Worm (Caenorhabditis elegans) whole organism, L3 larva: Measurements from ENCODE around the gene tsp-12.

Experiments used
- R02D3.7 ChIP-seq: fragments of 150-350 bp; optimal IDR thresholded peaks from 2 replicates; lab custom pipeline; 2014; ENCODE audit warnings: missing biosample characterization, missing genetic modification characterization
- ZK546.5 ChIP-seq: sonication (generic microtip); optimal IDR thresholded peaks from 2 replicates; lab custom pipeline; 2017; ENCODE audit warnings: missing biosample characterization, missing genetic modification characterization
- aly-2 ChIP-seq: fragments of 150-350 bp; optimal IDR thresholded peaks from 2 replicates; lab custom pipeline; 2014; ENCODE audit warnings: missing biosample characterization, missing genetic modification characterization
- ama-1 ChIP-seq: fragments of 150-350 bp; optimal IDR thresholded peaks from 2 replicates; lab custom pipeline; 2018
- ceh-82 ChIP-seq: fragments of 150-350 bp; optimal IDR thresholded peaks from 2 replicates; lab custom pipeline; 2014; ENCODE audit warnings: missing biosample characterization, missing genetic modification characterization
- ceh-9 ChIP-seq: sonication (generic microtip); optimal IDR thresholded peaks from 2 replicates; lab custom pipeline; 2018; ENCODE audit warnings: missing biosample characterization, missing genetic modification characterization
- daf-12 ChIP-seq: fragments of 150-350 bp; optimal IDR thresholded peaks from 2 replicates; lab custom pipeline; 2014; ENCODE audit warnings: missing biosample characterization, missing genetic modification reagents, missing genetic modification characterization
- egl-5 ChIP-seq: fragments of 150-350 bp; optimal IDR thresholded peaks from 2 replicates; lab custom pipeline; 2017; ENCODE audit warnings: missing biosample characterization, missing genetic modification reagents, missing genetic modification characterization, inconsistent platforms
- elt-1 ChIP-seq: fragments of 150-350 bp; optimal IDR thresholded peaks from 2 replicates; lab custom pipeline; 2014; ENCODE audit warnings: missing biosample characterization, missing genetic modification characterization
- elt-2 ChIP-seq: sonication (generic microtip); optimal IDR thresholded peaks from 2 replicates; lab custom pipeline; 2016; ENCODE audit warnings: missing genetic modification reagents, mild to moderate bottlenecking, missing genetic modification characterization, missing compliant biosample characterization
- elt-3 ChIP-seq, 3 experiments: fragments of 150-350 bp in 1 of 3; sonication (generic microtip) in 2 of 3; optimal IDR thresholded peaks; 2 replicates in 2 of 3; 4 replicates in 1 of 3; lab custom pipeline; 2014 to 2017; ENCODE audit warnings: missing biosample characterization in 3 of 3, missing genetic modification characterization in 3 of 3
- fkh-10 ChIP-seq: sonication (generic microtip); optimal IDR thresholded peaks from 2 replicates; lab custom pipeline; 2017; ENCODE audit warnings: missing biosample characterization, missing genetic modification reagents, missing genetic modification characterization
- fkh-2 ChIP-seq: fragments of 150-350 bp; optimal IDR thresholded peaks from 2 replicates; lab custom pipeline; 2014; ENCODE audit warnings: missing biosample characterization, missing genetic modification reagents, missing genetic modification characterization
- fos-1 ChIP-seq: fragments of 150-350 bp; optimal IDR thresholded peaks from 2 replicates; lab custom pipeline; 2014; ENCODE audit warnings: missing biosample characterization, missing genetic modification characterization
- hmg-11 ChIP-seq: sonication (generic microtip); optimal IDR thresholded peaks from 2 replicates; lab custom pipeline; 2016; ENCODE audit warnings: missing genetic modification characterization, missing compliant biosample characterization
- lin-15B ChIP-seq: fragments of 150-350 bp; optimal IDR thresholded peaks from 2 replicates; lab custom pipeline; 2014; ENCODE audit warnings: missing biosample characterization, missing genetic modification characterization
- lin-39 ChIP-seq: fragments of 150-350 bp; optimal IDR thresholded peaks from 2 replicates; lab custom pipeline; 2018; ENCODE audit warnings: missing biosample characterization, missing genetic modification reagents, missing genetic modification characterization
- lsy-12 ChIP-seq: sonication (generic microtip); optimal IDR thresholded peaks from 2 replicates; lab custom pipeline; 2016; ENCODE audit warnings: mild to moderate bottlenecking, missing genetic modification characterization, missing compliant biosample characterization
- mdl-1 ChIP-seq: fragments of 150-350 bp; optimal IDR thresholded peaks from 2 replicates; lab custom pipeline; 2014; ENCODE audit warnings: missing biosample characterization, missing genetic modification characterization
- nhr-11 ChIP-seq: fragments of 150-350 bp; optimal IDR thresholded peaks from 2 replicates; lab custom pipeline; 2014; ENCODE audit warnings: missing biosample characterization, missing genetic modification characterization
- nhr-23 ChIP-seq: fragments of 150-350 bp; optimal IDR thresholded peaks from 2 replicates; lab custom pipeline; 2014; ENCODE audit warnings: missing biosample characterization, missing genetic modification reagents, missing genetic modification characterization
- nhr-25 ChIP-seq: sonication (generic microtip); optimal IDR thresholded peaks from 2 replicates; lab custom pipeline; 2017; ENCODE audit warnings: missing biosample characterization, missing genetic modification characterization
- nhr-28 ChIP-seq: fragments of 150-350 bp; optimal IDR thresholded peaks from 2 replicates; lab custom pipeline; 2014; ENCODE audit warnings: missing biosample characterization, missing genetic modification characterization
- nhr-67 ChIP-seq: fragments of 150-350 bp; optimal IDR thresholded peaks from 2 replicates; lab custom pipeline; 2014; ENCODE audit warnings: missing biosample characterization, missing genetic modification characterization
- nhr-76 ChIP-seq: fragments of 150-350 bp; sonication (generic microtip); optimal IDR thresholded peaks from 5 replicates; lab custom pipeline; 2014; ENCODE audit warnings: missing biosample characterization, missing genetic modification characterization
- nhr-77 ChIP-seq: fragments of 150-350 bp; optimal IDR thresholded peaks from 2 replicates; lab custom pipeline; 2014; ENCODE audit warnings: missing biosample characterization, missing genetic modification characterization
- pha-4 ChIP-seq: fragments of 150-350 bp; optimal IDR thresholded peaks from 2 replicates; lab custom pipeline; 2014; ENCODE audit warnings: missing biosample characterization, missing genetic modification reagents, missing genetic modification characterization
- skn-1 ChIP-seq: fragments of 150-350 bp; optimal IDR thresholded peaks from 2 replicates; lab custom pipeline; 2014; ENCODE audit warnings: missing biosample characterization, missing genetic modification characterization
- snpc-4 ChIP-seq: fragments of 150-350 bp; optimal IDR thresholded peaks from 2 replicates; lab custom pipeline; 2014; ENCODE audit warnings: missing biosample characterization, missing genetic modification characterization
- unc-39 ChIP-seq: sonication (generic microtip); optimal IDR thresholded peaks from 4 replicates; lab custom pipeline; 2017; ENCODE audit warnings: missing biosample characterization, missing genetic modification characterization
- unc-62 ChIP-seq: fragments of 150-350 bp; sonication (generic microtip); optimal IDR thresholded peaks from 4 replicates; lab custom pipeline; 2014; ENCODE audit warnings: missing biosample characterization, missing genetic modification reagents, missing genetic modification characterization
- ztf-11 ChIP-seq: fragments of 150-350 bp; optimal IDR thresholded peaks from 2 replicates; lab custom pipeline; 2014; ENCODE audit warnings: missing biosample characterization, missing genetic modification characterization

Gene tsp-12

DNA sequence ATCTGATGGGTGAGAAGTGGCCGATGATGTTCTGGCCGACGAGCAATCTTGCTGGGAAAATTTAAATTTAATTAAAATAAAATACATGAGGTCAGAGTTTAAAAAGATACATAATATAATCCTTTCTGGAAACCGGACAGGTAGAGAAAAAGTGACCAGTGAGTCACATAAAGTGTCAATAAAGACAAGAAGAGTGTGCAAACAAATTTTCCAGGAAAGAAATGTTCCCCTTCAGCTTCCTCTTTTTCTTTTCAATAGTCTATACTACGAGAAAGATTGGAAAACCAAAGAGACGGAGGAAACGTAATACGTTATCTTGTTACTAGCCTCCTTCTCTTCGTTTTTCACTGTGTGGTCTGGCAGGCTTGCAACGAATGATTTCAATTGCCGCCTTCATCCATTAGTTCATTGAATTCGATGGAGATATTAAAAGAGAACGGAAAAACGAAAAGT is at the start of gene tsp-12:
TSS of gene tsp-12 (minus strand) at position 51 of the 453 bp plus-strand sequence.
- peak; percentile 63 for TF ChIP-seq pha-4
- TF ChIP-seq nhr-23 (tag; lab: Kevin White, UChicago), result no peak
- TF ChIP-seq elt-1 (tag; lab: Kevin White, UChicago), result no peak
- no peak for TF ChIP-seq aly-2
- no peak for TF ChIP-seq ceh-9 (tag; lab: Kevin White, UChicago)
- TF ChIP-seq fkh-2 (tag; lab: Kevin White, UChicago), result no peak
- TF ChIP-seq ceh-82, result no peak
- no peak for TF ChIP-seq mdl-1 (tag; lab: Kevin White, UChicago)
- no peak for TF ChIP-seq lsy-12
- TF ChIP-seq unc-39 (tag; lab: Kevin White, UChicago), result no peak
- TF ChIP-seq fos-1, result no peak
- TF ChIP-seq ZK546.5 (tag; lab: Kevin White, UChicago), result no peak
- TF ChIP-seq snpc-4 (tag; lab: Kevin White, UChicago), result peak; percentile 50
- TF ChIP-seq R02D3.7 (tag; lab: Kevin White, UChicago), result no peak

DNA sequence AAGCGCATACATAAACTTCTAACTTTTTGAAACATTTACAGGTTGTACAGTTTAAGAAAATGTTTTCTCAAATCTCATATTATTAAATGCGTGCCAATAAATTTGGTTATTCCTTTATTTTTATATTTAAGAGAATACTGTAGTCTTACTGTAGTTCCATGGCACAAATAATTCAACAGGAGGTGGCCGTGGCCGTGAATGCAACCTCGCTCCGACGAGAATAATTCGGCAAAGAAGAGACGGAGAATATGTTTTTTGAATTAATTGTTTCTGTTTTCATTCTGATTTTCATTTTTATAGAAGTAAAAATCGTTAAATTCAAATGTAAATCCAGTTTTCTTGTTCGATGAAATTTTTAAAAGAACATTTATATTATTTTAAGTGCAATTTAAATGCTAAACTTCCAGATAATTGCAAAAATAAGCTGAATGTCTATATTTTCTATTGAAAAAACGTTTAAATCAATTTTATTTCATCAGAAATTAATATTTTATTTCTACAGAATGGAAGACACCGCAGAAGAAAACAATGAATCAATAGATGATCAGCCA is 47.0 kb upstream of the tsp-12 start, which contains the start of gene gon-4:
TSS of gene gon-4 (plus strand) at position 501 of the 551 bp plus-strand sequence.
- TF ChIP-seq elt-3 (tag; optimal IDR thresholded peaks at IDR 0.05; lab: Kevin White, UChicago) (no peak), lin-15B (peak; percentile 57), ztf-11 (tag; lab: Kevin White, UChicago) (no peak), snpc-4 (tag; lab: Kevin White, UChicago) (peak; percentile 29), egl-5 (tag; lab: Kevin White, UChicago) (no peak), nhr-28 (tag; lab: Kevin White, UChicago) (no peak), daf-12 (tag; lab: Kevin White, UChicago) (no peak)

DNA sequence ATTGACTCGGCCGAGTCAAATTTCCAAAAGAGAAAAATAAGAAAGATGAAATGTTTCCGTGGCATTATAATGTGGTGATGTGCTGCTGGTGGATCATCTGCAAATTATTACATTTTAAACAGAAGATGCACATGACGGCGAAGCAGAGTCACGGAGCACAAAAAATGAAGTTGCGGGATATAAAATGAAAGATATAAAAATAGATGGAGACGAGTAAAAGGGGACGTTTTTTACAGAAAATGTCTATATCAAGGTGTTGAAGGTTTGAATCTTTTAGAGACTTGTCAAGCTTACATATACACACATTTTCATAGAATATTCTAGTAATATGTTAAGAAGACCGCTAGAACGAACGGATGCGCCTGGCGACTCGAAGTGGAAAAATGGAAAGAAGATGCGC is 43.9 kb upstream of the tsp-12 start, which contains the start of gene ptrg-1:
TSS of gene ptrg-1 (minus strand) at position 101 of the 400 bp plus-strand sequence.
- no peak for TF ChIP-seq lin-39 (tag; lab: Kevin White, UChicago)
- TF ChIP-seq unc-39 (tag; lab: Kevin White, UChicago), result no peak
- no peak for TF ChIP-seq nhr-25 (tag; lab: Kevin White, UChicago)
- no peak for TF ChIP-seq nhr-76
- no peak for TF ChIP-seq nhr-23 (tag; lab: Kevin White, UChicago)
- TF ChIP-seq nhr-67 (tag; lab: Kevin White, UChicago), result no peak
- TF ChIP-seq ama-1 (lab: Kevin White, UChicago), result no peak
- no peak for TF ChIP-seq skn-1

DNA sequence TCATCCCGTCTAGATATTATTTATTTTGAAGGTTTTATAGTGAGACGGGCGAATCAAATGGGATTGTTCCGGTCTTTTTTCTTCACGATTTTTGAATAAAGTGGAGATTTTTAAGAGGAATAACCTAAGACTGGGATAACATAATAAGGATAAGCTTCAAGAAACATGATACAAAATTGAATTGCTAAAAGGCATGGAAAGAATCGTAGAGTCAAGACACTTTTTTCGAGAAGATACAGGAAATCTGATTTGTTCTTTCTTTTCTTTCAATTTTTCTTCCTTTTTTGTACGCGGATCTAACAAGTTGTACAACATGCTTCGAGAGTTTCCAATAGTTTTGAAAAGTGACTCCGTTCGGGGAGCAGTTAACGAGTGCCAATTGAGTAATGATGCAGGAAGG is 41.1 kb upstream of the tsp-12 start:
- TF ChIP-seq pha-4 (no peak), fkh-10 (GFP tag; lab: Kevin White, UChicago) (peak; percentile 84)

DNA sequence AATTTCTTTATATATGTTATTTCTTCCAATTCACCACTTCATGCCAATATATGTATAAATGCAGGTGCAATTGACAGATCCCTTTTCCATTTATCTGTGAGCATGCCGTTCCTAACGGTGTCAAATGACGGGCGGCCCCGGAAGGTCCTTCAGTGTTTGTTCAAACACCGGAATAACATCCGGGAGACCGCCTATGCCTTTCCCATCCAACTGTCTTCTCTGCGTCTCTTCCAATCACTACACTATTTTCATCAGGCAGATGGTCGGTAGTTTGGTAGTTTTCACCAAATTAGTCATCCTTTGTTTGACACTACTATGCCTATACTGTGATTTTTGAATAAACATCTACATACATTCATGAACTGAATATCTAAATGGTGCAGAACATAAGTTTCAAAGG is 40.2 kb upstream of the tsp-12 start:
- TF ChIP-seq aly-2 (no peak), unc-62 (GFP tag; lab: Kevin White, UChicago) (no peak), nhr-76 (no peak), ceh-82 (no peak), hmg-11 (tag; lab: Kevin White, UChicago) (no peak), nhr-11 (no peak), ZK546.5 (tag; lab: Kevin White, UChicago) (no peak), nhr-77 (no peak)

DNA sequence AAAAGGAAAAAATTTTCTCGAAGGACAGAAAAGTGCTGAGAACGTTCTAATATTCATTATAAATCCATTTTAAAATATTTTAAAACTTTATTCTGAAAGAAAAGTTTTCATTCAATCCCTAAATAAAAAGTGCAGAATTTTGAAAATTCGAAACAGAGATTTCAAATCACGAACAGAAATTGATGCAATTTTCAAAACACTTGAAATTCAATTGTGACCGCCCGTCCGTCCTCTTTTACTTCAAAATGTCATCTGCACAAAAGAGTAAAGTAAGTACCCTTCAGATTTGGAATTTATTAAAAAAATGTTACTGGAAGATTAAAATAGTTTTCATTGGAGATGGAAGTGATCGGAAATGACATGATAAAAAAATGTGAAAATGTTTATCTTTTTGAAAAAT is 38.1 kb upstream of the tsp-12 start:
- TF ChIP-seq elt-2 (no peak), fkh-10 (GFP tag; lab: Kevin White, UChicago) (peak; percentile 62)
- TF ChIP-seq, all 47 proteins: peak for 1
